Fruit fly (Drosophila melanogaster): ENCODE data around the gene RpL22.

Gene RpL22

DNA sequence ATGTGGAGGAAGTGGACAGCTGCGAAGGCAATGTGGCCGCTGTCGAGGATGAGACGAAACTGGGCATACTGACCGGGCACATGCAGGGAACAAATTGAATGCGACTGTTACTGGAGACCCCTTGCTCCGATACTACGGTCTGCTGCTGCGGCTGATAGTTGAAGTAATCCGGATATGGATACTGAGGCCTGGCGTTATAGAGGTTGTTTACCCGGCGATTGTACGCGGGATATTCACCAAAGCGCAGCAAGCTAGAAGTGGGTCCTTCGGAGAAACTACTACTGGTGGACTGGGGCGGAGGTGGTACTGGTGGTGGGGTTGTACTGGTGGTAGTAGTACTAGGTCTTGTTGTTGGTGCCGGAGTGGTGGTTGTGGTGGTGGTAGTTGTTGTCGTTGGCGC lies 14.9 kb downstream of the RpL22 start, which contains the start of gene CG5254:
CG5254 (plus strand) TSS at position 301 of the 400 bp plus-strand sequence.
- no peak for TF ChIP-seq CG3032 (tag; optimal IDR thresholded peaks at IDR 0.05)
- TF ChIP-seq CG34406 (GFP tag; optimal IDR thresholded peaks at IDR 0.05): no peak
- no peak for TF ChIP-seq Met (GFP tag; optimal IDR thresholded peaks at IDR 0.05)
- TF ChIP-seq CG15336 (GFP tag; IDR thresholded peaks at IDR 0.05): no peak
- no peak for TF ChIP-seq CG3919 (GFP tag; optimal IDR thresholded peaks at IDR 0.05)
- TF ChIP-seq Lpt (GFP tag; optimal IDR thresholded peaks at IDR 0.05): no peak
- no peak for TF ChIP-seq eg (GFP tag; IDR thresholded peaks at IDR 0.05)
- no peak for TF ChIP-seq dac (GFP tag; optimal IDR thresholded peaks at IDR 0.05)
- no peak for TF ChIP-seq cyc (GFP tag; optimal IDR thresholded peaks at IDR 0.05)
- TF ChIP-seq CG31627 (GFP tag; optimal IDR thresholded peaks at IDR 0.05): no peak
- no peak for TF ChIP-seq Sox14 (GFP tag; optimal IDR thresholded peaks at IDR 0.05)
- no peak for TF ChIP-seq topi (GFP tag; optimal IDR thresholded peaks at IDR 0.05)
- TF ChIP-seq dsx (GFP tag; optimal IDR thresholded peaks at IDR 0.05; ENCODE audit: poor library complexity, severe bottlenecking): no peak
- no peak for TF ChIP-seq pdm3 (GFP tag; optimal IDR thresholded peaks at IDR 0.05)
- TF ChIP-seq CG6808 (GFP tag; optimal IDR thresholded peaks at IDR 0.05): no peak
- no peak for TF ChIP-seq CG10631 (GFP tag; optimal IDR thresholded peaks at IDR 0.05)
- TF ChIP-seq vri (GFP tag; optimal IDR thresholded peaks at IDR 0.05): no peak

DNA sequence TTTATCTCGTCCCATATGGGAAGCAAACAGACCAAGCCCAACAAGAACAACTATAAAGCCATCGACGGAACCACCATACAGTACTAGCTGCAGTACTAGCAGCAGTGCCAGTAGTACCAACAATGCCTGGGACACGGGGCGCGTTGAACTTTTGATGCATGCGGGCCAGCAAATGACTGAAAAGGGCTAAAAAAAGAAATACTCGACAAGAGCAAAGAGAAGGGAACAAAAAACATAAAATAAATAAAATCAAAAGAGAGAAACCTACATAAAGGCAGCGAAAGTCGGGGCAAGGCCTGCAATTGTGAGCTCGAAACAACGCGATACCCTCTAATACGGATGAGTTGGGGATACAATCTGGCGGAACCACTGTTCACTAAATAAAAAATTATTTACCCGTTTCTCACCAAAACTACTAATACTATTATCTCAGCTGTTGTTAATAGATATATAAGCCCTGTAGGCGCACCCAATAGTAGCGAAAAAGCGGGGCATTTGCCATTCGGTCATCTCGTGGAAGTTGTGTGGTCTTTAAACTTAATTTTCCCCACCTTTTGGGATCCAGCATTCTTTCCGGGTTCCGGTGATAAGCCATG lies 25.2 kb downstream of the RpL22 start:
- TF ChIP-seq CG15336 (GFP tag; IDR thresholded peaks at IDR 0.05) (no peak; the same call in none of the 2 replicates), CG9139 (GFP tag; optimal IDR thresholded peaks at IDR 0.05) (peak; percentile 57), Smox (GFP tag; optimal IDR thresholded peaks at IDR 0.05) (no peak), Sox15 (GFP tag; optimal IDR thresholded peaks at IDR 0.05) (peak; percentile 33), Lpt (GFP tag; optimal IDR thresholded peaks at IDR 0.05) (peak; percentile 12), eg (GFP tag; IDR thresholded peaks at IDR 0.05) (0 out of 3 replicates have a peak, but pooled peaks have one; percentile 40), fd59A (GFP tag; optimal IDR thresholded peaks at IDR 0.05) (no peak), Hr38 (GFP tag; optimal IDR thresholded peaks at IDR 0.05) (no peak), OdsH (GFP tag; optimal IDR thresholded peaks at IDR 0.05) (peak; percentile 64), CG6163 (GFP tag; IDR thresholded peaks at IDR 0.05) (peak; percentile 67; the same call in 2 of the 3 replicates), svp (GFP tag) (peak; percentile 86), CG31627 (GFP tag; optimal IDR thresholded peaks at IDR 0.05) (peak; percentile 61), acj6 (GFP tag; optimal IDR thresholded peaks at IDR 0.05) (peak; percentile 67), vri (GFP tag; optimal IDR thresholded peaks at IDR 0.05) (no peak), Ets96B (tag; optimal IDR thresholded peaks at IDR 0.05) (peak; percentile 41), Met (GFP tag; optimal IDR thresholded peaks at IDR 0.05) (peak; percentile 66), topi (GFP tag; optimal IDR thresholded peaks at IDR 0.05) (no peak), fkh (GFP tag; optimal IDR thresholded peaks at IDR 0.05) (no peak), CG1621 (tag; optimal IDR thresholded peaks at IDR 0.05) (peak; percentile 31), Gug (GFP tag; IDR thresholded peaks at IDR 0.05) (no peak), CG4318 (GFP tag; optimal IDR thresholded peaks at IDR 0.05) (peak; percentile 2), CG6854 (GFP tag; optimal IDR thresholded peaks at IDR 0.05) (no peak), CG32006 (GFP tag; optimal IDR thresholded peaks at IDR 0.05) (peak; percentile 58), Eip78C (GFP tag) (peak; percentile 87), lz (GFP tag; optimal IDR thresholded peaks at IDR 0.05) (peak; percentile 61), ss (GFP tag; optimal IDR thresholded peaks at IDR 0.05) (peak; percentile 53), CG10669 (GFP tag; optimal IDR thresholded peaks at IDR 0.05) (peak; percentile 30), CG11902 (GFP tag; optimal IDR thresholded peaks at IDR 0.05) (peak; percentile 62), Sox102F (GFP tag; optimal IDR thresholded peaks at IDR 0.05) (peak; percentile 60), Hr39 (GFP tag; optimal IDR thresholded peaks at IDR 0.05) (peak; percentile 63), dac (GFP tag; optimal IDR thresholded peaks at IDR 0.05) (no peak), CG3919 (GFP tag; optimal IDR thresholded peaks at IDR 0.05) (no peak), CG6792 (GFP tag; optimal IDR thresholded peaks at IDR 0.05) (peak; percentile 79), CG11294 (GFP tag; IDR thresholded peaks at IDR 0.05) (no peak), salr (GFP tag; optimal IDR thresholded peaks at IDR 0.05) (no peak), esn (GFP tag; optimal IDR thresholded peaks at IDR 0.05) (peak; percentile 62), CG10631 (GFP tag; optimal IDR thresholded peaks at IDR 0.05) (peak; percentile 63), CG8119 (GFP tag; IDR thresholded peaks at IDR 0.05) (peak; percentile 60), CG16779 (tag; optimal IDR thresholded peaks at IDR 0.05) (no peak), spab (GFP tag; optimal IDR thresholded peaks at IDR 0.05) (no peak), Hr4 (GFP tag; optimal IDR thresholded peaks at IDR 0.05) (no peak)
